Fruit fly (Drosophila melanogaster): Measurements from ENCODE around the gene CG14971.
A peak's percentile ranks its signal among the peaks of the same experiment; 100 is the strongest.

The CG14971 gene

DNA sequence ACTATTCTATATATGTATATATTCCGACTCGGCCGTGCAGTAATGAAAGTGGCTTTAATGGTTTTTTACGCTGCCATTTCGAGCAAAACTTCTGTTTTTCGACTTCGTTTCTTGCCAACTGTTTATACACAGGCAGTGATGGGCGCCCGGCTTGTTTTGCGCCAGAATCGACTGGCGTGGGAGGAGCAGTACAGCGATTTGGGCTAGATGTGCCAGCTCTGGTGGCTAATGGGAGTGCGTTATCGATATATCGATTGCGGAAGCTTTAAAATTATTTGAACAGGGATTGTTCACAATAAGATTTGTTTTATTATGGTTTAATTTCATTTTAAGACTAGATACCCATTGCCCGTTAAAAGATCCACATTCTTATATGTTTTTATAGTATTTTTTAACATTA is at the start of gene CG14971:
CG14971 (minus strand) TSS at position 136 of the 400 bp plus-strand sequence.
- TF ChIP-seq fru (GFP tag; optimal IDR thresholded peaks at IDR 0.05) = peak; percentile 52
- TF ChIP-seq sage (GFP tag; optimal IDR thresholded peaks at IDR 0.05) = peak; percentile 1
- TF ChIP-seq foxo (GFP tag; optimal IDR thresholded peaks at IDR 0.05) = peak in 1 of 2 experiments; percentile 52
- peak; percentile 21 for TF ChIP-seq sv (GFP tag; optimal IDR thresholded peaks at IDR 0.05)
- no peak for TF ChIP-seq Mio (GFP tag; optimal IDR thresholded peaks at IDR 0.05)
- TF ChIP-seq psq (GFP tag; optimal IDR thresholded peaks at IDR 0.05) = peak; percentile 42
- TF ChIP-seq lola (GFP tag; optimal IDR thresholded peaks at IDR 0.05) = no peak
- TF ChIP-seq woc (GFP tag; optimal IDR thresholded peaks at IDR 0.05) = peak; percentile 91
- no peak for TF ChIP-seq GATAd (GFP tag; optimal IDR thresholded peaks at IDR 0.05)
- TF ChIP-seq br (GFP tag; optimal IDR thresholded peaks at IDR 0.05) = peak; percentile 55
- TF ChIP-seq CG9705 (GFP tag; optimal IDR thresholded peaks at IDR 0.05) = peak; percentile 6
- no peak for TF ChIP-seq Hr78 (GFP tag; optimal IDR thresholded peaks at IDR 0.05)
- TF ChIP-seq Rel (GFP tag; optimal IDR thresholded peaks at IDR 0.05) = no peak
- peak; percentile 45 for TF ChIP-seq Rel (tag; optimal IDR thresholded peaks at IDR 0.05)
- no peak for TF ChIP-seq Vsx2 (GFP tag; optimal IDR thresholded peaks at IDR 0.05; ENCODE audit: partially characterized antibody)
- TF ChIP-seq dsf (GFP tag; optimal IDR thresholded peaks at IDR 0.05; ENCODE audit: borderline replicate concordance) = no peak
- peak; percentile 55 for TF ChIP-seq Hnf4 (GFP tag; optimal IDR thresholded peaks at IDR 0.05)
- TF ChIP-seq CG32264 (GFP tag; optimal IDR thresholded peaks at IDR 0.05) = no peak
- peak; percentile 19 for TF ChIP-seq OdsH (GFP tag; optimal IDR thresholded peaks at IDR 0.05)
- no peak for TF ChIP-seq jim (GFP tag; optimal IDR thresholded peaks at IDR 0.05)
- TF ChIP-seq Dif (GFP tag; optimal IDR thresholded peaks at IDR 0.05; ENCODE audit: partially characterized antibody) = no peak
- no peak for TF ChIP-seq Dfd (GFP tag; optimal IDR thresholded peaks at IDR 0.05)
- peak; percentile 68 for TF ChIP-seq Hr83 (GFP tag; optimal IDR thresholded peaks at IDR 0.05; ENCODE audit: poor library complexity, severe bottlenecking)
- TF ChIP-seq brk (GFP tag; optimal IDR thresholded peaks at IDR 0.05) = no peak
- TF ChIP-seq Jra (GFP tag; optimal IDR thresholded peaks at IDR 0.05) = peak; percentile 12
- TF ChIP-seq CrebA (GFP tag; optimal IDR thresholded peaks at IDR 0.05; ENCODE audit: borderline replicate concordance) = no peak
- no peak for TF ChIP-seq dl (GFP tag; optimal IDR thresholded peaks at IDR 0.05; ENCODE audit: insufficient read depth in 1 of 2, partially characterized antibody in 2 of 2)
- no peak for TF ChIP-seq N (GFP tag; optimal IDR thresholded peaks at IDR 0.05)
- TF ChIP-seq tai (GFP tag; optimal IDR thresholded peaks at IDR 0.05) = no peak
- no peak for TF ChIP-seq pan (optimal IDR thresholded peaks at IDR 0.05)
- TF ChIP-seq Abd-B (GFP tag; optimal IDR thresholded peaks at IDR 0.05) = no peak
- no peak for TF ChIP-seq dmrt93B (GFP tag; optimal IDR thresholded peaks at IDR 0.05)
- peak; percentile 69 for TF ChIP-seq h (GFP tag; optimal IDR thresholded peaks at IDR 0.05)
- peak; percentile 64 for TF ChIP-seq rgr (GFP tag; optimal IDR thresholded peaks at IDR 0.05)
- peak; percentile 98 for TF ChIP-seq Myc (optimal IDR thresholded peaks at IDR 0.05)
- TF ChIP-seq Sp1 (GFP tag; optimal IDR thresholded peaks at IDR 0.05) = peak; percentile 38
- peak; percentile 40 for TF ChIP-seq HLH106 (tag; optimal IDR thresholded peaks at IDR 0.05)
- peak; percentile 32 for TF ChIP-seq ey (GFP tag; optimal IDR thresholded peaks at IDR 0.05)
- TF ChIP-seq usp (GFP tag; optimal IDR thresholded peaks at IDR 0.05) = no peak

DNA sequence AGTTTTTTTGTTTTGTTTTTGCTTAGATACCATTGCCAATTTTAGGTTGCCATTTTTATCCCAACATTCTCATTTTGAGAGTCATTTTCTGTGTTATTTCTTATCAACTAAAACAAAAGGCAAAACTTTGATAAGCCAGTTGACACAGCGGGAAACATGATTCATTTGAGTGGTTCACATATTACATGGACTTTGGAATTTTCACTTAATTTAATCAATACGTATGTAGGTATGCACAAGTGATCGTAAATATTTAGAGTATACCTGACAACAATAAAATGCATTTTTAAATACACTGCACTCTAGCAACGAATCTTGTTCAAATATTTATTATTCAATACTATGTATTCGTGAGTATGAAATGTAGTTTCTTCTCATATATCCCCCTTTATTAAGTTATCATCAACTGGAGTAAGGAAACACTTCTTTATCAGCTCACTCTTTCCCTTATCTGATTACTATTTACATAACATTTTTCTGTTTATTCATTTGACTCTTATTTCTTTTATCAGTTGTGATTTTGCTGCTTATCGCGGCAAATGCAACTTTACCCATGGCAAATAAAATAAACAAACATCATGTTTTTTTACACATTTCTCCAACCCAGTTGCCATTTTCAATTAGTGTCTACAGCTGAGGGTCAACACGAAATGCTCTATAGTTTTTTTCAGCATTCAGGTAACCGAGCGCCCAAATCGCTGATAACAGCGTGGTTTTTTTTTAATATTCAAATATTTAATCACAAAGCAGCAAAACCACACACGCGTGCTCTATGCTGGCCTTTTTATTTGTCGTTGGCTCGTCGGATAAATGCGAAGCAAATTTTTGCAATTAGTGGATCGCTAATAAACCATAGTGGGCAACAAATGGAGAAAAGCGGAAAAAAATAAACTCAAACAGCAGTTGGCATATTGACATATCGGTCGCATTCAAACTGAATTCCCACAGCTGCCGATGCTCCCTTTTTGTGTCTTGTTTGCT is 47.7 kb upstream of the CG14971 start:
- no peak for TF ChIP-seq Rel (GFP tag; optimal IDR thresholded peaks at IDR 0.05)
- TF ChIP-seq Rel (tag; optimal IDR thresholded peaks at IDR 0.05) = peak; percentile 78
- peak; percentile 35 for TF ChIP-seq psq (GFP tag; optimal IDR thresholded peaks at IDR 0.05)
- peak; percentile 55 for TF ChIP-seq h (GFP tag; optimal IDR thresholded peaks at IDR 0.05)
- peak; percentile 17 for TF ChIP-seq fru (GFP tag; optimal IDR thresholded peaks at IDR 0.05)
- peak; percentile 45 for TF ChIP-seq tai (GFP tag; optimal IDR thresholded peaks at IDR 0.05)
- TF ChIP-seq brk (GFP tag; optimal IDR thresholded peaks at IDR 0.05) = peak; percentile 27
- TF ChIP-seq rgr (GFP tag; optimal IDR thresholded peaks at IDR 0.05) = peak; percentile 32
- peak; percentile 23 for TF ChIP-seq Sp1 (GFP tag; optimal IDR thresholded peaks at IDR 0.05)
- no peak for TF ChIP-seq sv (GFP tag; optimal IDR thresholded peaks at IDR 0.05)
- no peak for TF ChIP-seq sage (GFP tag; optimal IDR thresholded peaks at IDR 0.05)
- TF ChIP-seq HLH106 (tag; optimal IDR thresholded peaks at IDR 0.05) = no peak
- TF ChIP-seq OdsH (GFP tag; optimal IDR thresholded peaks at IDR 0.05) = peak; percentile 52
- peak in 1 of 2 experiments; percentile 46 for TF ChIP-seq foxo (GFP tag; optimal IDR thresholded peaks at IDR 0.05)

Measured in whole organism, wandering third instar larva.